Worm (Caenorhabditis elegans): ENCODE results near the gene nhr-25.
A peak's percentile ranks its signal among the peaks of the same experiment; 100 is the strongest.

nhr-25 gene

DNA sequence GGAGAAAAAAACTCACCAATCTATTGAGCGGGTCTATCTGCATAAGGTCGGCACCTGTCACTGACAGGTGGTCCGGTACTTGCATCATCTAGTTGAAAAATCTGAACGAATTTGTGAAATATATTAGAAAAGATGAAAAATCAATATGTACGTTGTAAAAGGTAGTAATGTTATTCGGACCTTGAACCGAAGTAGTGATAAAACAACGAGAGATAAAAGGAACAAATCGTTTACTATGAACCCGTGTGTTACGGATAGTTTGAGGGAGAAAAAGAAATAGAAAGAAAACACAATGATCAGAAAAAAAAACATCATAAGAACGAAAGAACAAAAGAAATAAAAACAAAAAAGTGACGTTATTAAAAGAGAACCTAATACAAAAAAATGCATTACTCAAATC lies 21.2 kb upstream of the nhr-25 start, which contains the start of gene mff-1:
Gene mff-1 (minus strand): TSS at position 101 of the 400 bp plus-strand sequence.
- TF ChIP-seq elt-2 (tag; optimal IDR thresholded peaks at IDR 0.05), result peak; percentile 16
- no peak for TF ChIP-seq dmd-4 (tag; optimal IDR thresholded peaks at IDR 0.05; ENCODE audit: borderline replicate concordance)

ce11 chrX:12989205-12989604 lies 19.1 kb upstream of the nhr-25 start, which contains the start of gene F11C1.7:
Gene F11C1.7, plus strand, starts transcription at chrX:12989344.
- TF ChIP-seq dve-1 (tag; optimal IDR thresholded peaks at IDR 0.05) (no peak), nfya-1 (tag; optimal IDR thresholded peaks at IDR 0.05) (no peak), ceh-2 (tag; optimal IDR thresholded peaks at IDR 0.05) (no peak), K02D7.2 (tag; optimal IDR thresholded peaks at IDR 0.05) (no peak), Y22D7AL.16 (tag; optimal IDR thresholded peaks at IDR 0.05) (no peak), ceh-48 (tag; optimal IDR thresholded peaks at IDR 0.05) (peak; percentile 81), ceh-6 (GFP tag; optimal IDR thresholded peaks at IDR 0.05) (no peak), sdc-2 (tag; optimal IDR thresholded peaks at IDR 0.05) (no peak), ceh-31 (tag; optimal IDR thresholded peaks at IDR 0.05) (peak; percentile 3), K09A11.1 (tag; optimal IDR thresholded peaks at IDR 0.05; ENCODE audit: insufficient read depth) (no peak), unc-55 (GFP tag; optimal IDR thresholded peaks at IDR 0.05) (no peak), pha-2 (tag; optimal IDR thresholded peaks at IDR 0.05) (no peak), hlh-8 (tag; optimal IDR thresholded peaks at IDR 0.05) (no peak), dmd-4 (tag; optimal IDR thresholded peaks at IDR 0.05; ENCODE audit: borderline replicate concordance) (no peak), fkh-6 (tag; optimal IDR thresholded peaks at IDR 0.05) (no peak)

ce11 chrX:12990529-12991520 lies 17.5 kb upstream of the nhr-25 start, which contains the start of the genes F11C1.1 and vwa-8:
Gene F11C1.1, minus strand, starts transcription at chrX:12990579.
Gene vwa-8, plus strand, starts transcription at chrX:12991470.
- TF ChIP-seq tbx-2 (tag; optimal IDR thresholded peaks at IDR 0.05), result no peak
- peak; percentile 17 for TF ChIP-seq ceh-48 (tag; optimal IDR thresholded peaks at IDR 0.05)
- TF ChIP-seq unc-55 (GFP tag; optimal IDR thresholded peaks at IDR 0.05), result peak; percentile 15
- no peak for TF ChIP-seq ceh-24 (tag; optimal IDR thresholded peaks at IDR 0.05)

ce11 chrX:12996161-12996560 lies 12.1 kb upstream of the nhr-25 start:
- TF ChIP-seq ceh-9 (tag; optimal IDR thresholded peaks at IDR 0.05) (no peak), tbx-2 (tag; optimal IDR thresholded peaks at IDR 0.05) (no peak), ceh-22 (tag; optimal IDR thresholded peaks at IDR 0.05) (no peak), ceh-45 (GFP tag; IDR thresholded peaks at IDR 0.05) (no peak), che-1 (tag; optimal IDR thresholded peaks at IDR 0.05) (no peak), nfya-1 (tag; optimal IDR thresholded peaks at IDR 0.05) (no peak), ref-2 (tag; optimal IDR thresholded peaks at IDR 0.05) (no peak), hlh-8 (tag; optimal IDR thresholded peaks at IDR 0.05) (no peak), nhr-11 (tag; optimal IDR thresholded peaks at IDR 0.05) (no peak), fax-1 (tag; optimal IDR thresholded peaks at IDR 0.05) (no peak), pat-9 (tag; optimal IDR thresholded peaks at IDR 0.05) (no peak), lim-6 (tag; optimal IDR thresholded peaks at IDR 0.05) (no peak), C08G9.2 (tag; optimal IDR thresholded peaks at IDR 0.05) (no peak), ama-1 (optimal IDR thresholded peaks at IDR 0.05) (no peak), pag-3 (tag; optimal IDR thresholded peaks at IDR 0.05; ENCODE audit: borderline replicate concordance) (no peak), hlh-15 (tag; optimal IDR thresholded peaks at IDR 0.05) (no peak), ets-4 (tag; optimal IDR thresholded peaks at IDR 0.05) (no peak)

DNA sequence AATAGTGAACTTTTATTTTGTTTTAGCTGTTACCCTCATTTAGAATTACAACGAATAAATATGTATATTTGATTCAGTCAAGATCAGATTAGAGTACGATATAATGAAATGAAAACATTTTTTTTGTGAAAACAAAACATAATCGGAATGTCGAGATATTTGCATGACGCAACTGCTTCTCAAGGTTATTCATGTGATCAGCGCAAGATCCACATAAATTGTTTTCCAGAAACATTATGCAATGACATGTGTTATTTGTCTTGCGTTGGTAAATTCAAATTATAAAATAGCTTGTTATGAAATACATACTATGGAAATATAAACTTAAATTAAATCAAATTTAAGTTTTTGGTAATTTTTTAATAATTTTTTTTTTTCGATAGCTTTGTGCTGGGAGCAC lies 8.7 kb upstream of the nhr-25 start:
- TF ChIP-seq madf-2 (tag; optimal IDR thresholded peaks at IDR 0.05) (no peak), hlh-30 (tag; optimal IDR thresholded peaks at IDR 0.05; ENCODE audit: insufficient read depth) (no peak), unc-55 (GFP tag; optimal IDR thresholded peaks at IDR 0.05) (no peak)
